In the genomic region with DNA sequence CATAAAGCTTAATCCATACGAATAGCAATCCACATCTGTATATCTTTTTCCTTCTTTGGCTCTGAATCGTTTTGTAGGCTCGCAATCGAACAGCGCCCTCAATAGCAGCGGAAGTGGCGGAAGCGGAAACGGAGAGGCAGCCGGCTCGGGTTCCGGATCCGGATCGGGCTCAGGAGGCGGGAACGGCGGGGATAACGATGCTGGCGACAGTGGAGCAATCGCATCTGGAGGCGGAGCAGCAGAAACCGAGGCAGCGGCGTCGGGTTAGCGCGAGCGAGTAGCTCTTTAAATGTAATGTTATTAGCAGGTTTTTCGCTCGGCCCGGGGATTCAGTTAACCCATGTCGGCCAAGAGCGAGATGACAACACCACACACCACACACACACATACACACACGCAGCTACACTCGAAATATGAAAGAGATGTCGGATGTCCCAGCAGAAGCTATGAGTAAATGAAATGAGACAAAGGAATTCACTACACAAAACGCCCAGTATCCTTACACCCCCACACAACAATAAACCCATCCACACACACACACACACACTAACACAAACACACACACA, we compare ENCODE assay signal across 3 fruit fly cellular contexts.
TF ChIP-seq lines count a peak whose summit lies in the region.

No protein-coding gene starts in this region.

- no peak for TF ChIP-seq CTCF in whole organism, embryonic (GFP tag; optimal IDR thresholded peaks at IDR 0.05; lab: Kevin White, UChicago)

TF ChIP-seq in whole organism, embryonic, 481 proteins besides CTCF, POLR2A, EP300 and RAD21:
- peak; percentile 32 for TF ChIP-seq sens (GFP tag; lab: Kevin White, UChicago)
- TF ChIP-seq Ets97D (GFP tag; optimal IDR thresholded peaks at IDR 0.05; lab: Kevin White, UChicago) = peak; percentile 14
- TF ChIP-seq jigr1 (GFP tag; IDR thresholded peaks at IDR 0.05; lab: Robert Waterston, UW) = no peak
- TF ChIP-seq Med (GFP tag; lab: Kevin White, UChicago) = peak; percentile 79
- peak; percentile 11 for TF ChIP-seq nom (GFP tag; optimal IDR thresholded peaks at IDR 0.05; lab: Kevin White, UChicago)
- peak; percentile 54 for TF ChIP-seq Ets65A (GFP tag; lab: Kevin White, UChicago)
- TF ChIP-seq scrt (GFP tag; optimal IDR thresholded peaks at IDR 0.05; lab: Kevin White, UChicago) = no peak
- TF ChIP-seq cg (GFP tag; optimal IDR thresholded peaks at IDR 0.05; lab: Kevin White, UChicago) = peak; percentile 35
- TF ChIP-seq Dfd (GFP tag; optimal IDR thresholded peaks at IDR 0.05; lab: Kevin White, UChicago) = peak in 1 of 2 experiments; percentile 51

TF ChIP-seq in whole organism, prepupa, 60 proteins besides CTCF, POLR2A, EP300 and RAD21:
- peak; percentile 57 for TF ChIP-seq Eip78C (GFP tag; lab: Kevin White, UChicago)
- no peak for TF ChIP-seq CG6854 (GFP tag; optimal IDR thresholded peaks at IDR 0.05; lab: Kevin White, UChicago)
- TF ChIP-seq Sox14 (GFP tag; optimal IDR thresholded peaks at IDR 0.05; lab: Kevin White, UChicago) = no peak
- TF ChIP-seq fd85E (GFP tag; optimal IDR thresholded peaks at IDR 0.05; lab: Kevin White, UChicago) = no peak
- TF ChIP-seq CG3919 (GFP tag; optimal IDR thresholded peaks at IDR 0.05; lab: Kevin White, UChicago) = no peak
- TF ChIP-seq salr (GFP tag; optimal IDR thresholded peaks at IDR 0.05; lab: Kevin White, UChicago) = no peak
- TF ChIP-seq achi (GFP tag; optimal IDR thresholded peaks at IDR 0.05; lab: Kevin White, UChicago) = no peak
- no peak for TF ChIP-seq CG10669 (GFP tag; optimal IDR thresholded peaks at IDR 0.05; lab: Kevin White, UChicago)
- TF ChIP-seq CG8319 (GFP tag; optimal IDR thresholded peaks at IDR 0.05; lab: Kevin White, UChicago) = no peak
- TF ChIP-seq ss (GFP tag; optimal IDR thresholded peaks at IDR 0.05; lab: Kevin White, UChicago) = peak in 1 of 2 experiments; percentile 8
- no peak for TF ChIP-seq Sox102F (GFP tag; optimal IDR thresholded peaks at IDR 0.05; lab: Kevin White, UChicago)

TF ChIP-seq in whole organism, pupa, 21 proteins besides CTCF, POLR2A, EP300 and RAD21:
- TF ChIP-seq CG13204 (GFP tag; optimal IDR thresholded peaks at IDR 0.05; lab: Kevin White, UChicago) (no peak), CG4496 (GFP tag; IDR thresholded peaks at IDR 0.05; lab: Robert Waterston, UW) (peak; percentile 59; the same call in 2 of the 3 replicates)
TF ChIP-seq in whole organism, pupa: peak in this region for 1.
